Worm (Caenorhabditis elegans) whole organism, young adult: ENCODE results near the gene unc-43.
A peak's percentile ranks its signal among the peaks of the same experiment; 100 is the strongest.

Experiments
- B0261.1 ChIP-seq: sonication (generic microtip); optimal IDR thresholded peaks from 2 replicates; lab custom pipeline; 2016; ENCODE audit warnings: mild to moderate bottlenecking, missing genetic modification characterization, moderate library complexity, missing compliant biosample characterization
- C17E4.6 ChIP-seq: fragments of 200-800 bp; sonication (Bioruptor generic); IDR thresholded peaks from 2 replicates; pipeline ENCODE4 v1.3.6; 2022; ENCODE audit warnings: missing genetic modification reagents, missing genetic modification characterization, missing compliant biosample characterization
- D2030.7 ChIP-seq: fragments of 200-800 bp; sonication (Bioruptor generic); IDR thresholded peaks from 2 replicates; pipeline ENCODE4 v1.3.6; 2022; ENCODE audit warnings: missing genetic modification reagents, missing genetic modification characterization, missing compliant biosample characterization
- F49E8.2 ChIP-seq: sonication (generic microtip); optimal IDR thresholded peaks from 3 replicates; lab custom pipeline; 2017; ENCODE audit warnings: missing genetic modification characterization, mild to moderate bottlenecking, missing compliant biosample characterization, antibody characterized with exemption, moderate library complexity; ENCODE audit not compliant: insufficient read depth
- F57C9.4 ChIP-seq: sonication (generic microtip); optimal IDR thresholded peaks from 2 replicates; lab custom pipeline; 2017; ENCODE audit warnings: mild to moderate bottlenecking, missing genetic modification characterization, missing compliant biosample characterization
- T26A5.8 ChIP-seq: sonication (generic microtip); optimal IDR thresholded peaks from 2 replicates; lab custom pipeline; 2016; ENCODE audit warnings: missing genetic modification characterization, missing compliant biosample characterization
- Y95B8A.8 ChIP-seq: fragments of 200-800 bp; sonication (Bioruptor generic); IDR thresholded peaks from 2 replicates; pipeline ENCODE4 v1.3.6; 2022; ENCODE audit warnings: missing genetic modification reagents, missing genetic modification characterization, missing compliant biosample characterization
- ZK185.1 ChIP-seq: sonication (generic microtip); optimal IDR thresholded peaks from 2 replicates; lab custom pipeline; 2016; ENCODE audit warnings: mild to moderate bottlenecking, missing genetic modification characterization, missing compliant biosample characterization; ENCODE audit not compliant: poor library complexity, severe bottlenecking
- atf-7 ChIP-seq: sonication (generic microtip); optimal IDR thresholded peaks from 2 replicates; lab custom pipeline; 2017; ENCODE audit warnings: mild to moderate bottlenecking, missing genetic modification characterization, missing compliant biosample characterization
- ccch-3 ChIP-seq: fragments of 200-800 bp; sonication (Bioruptor generic); optimal IDR thresholded peaks from 2 replicates; lab custom pipeline; 2018; ENCODE audit warnings: mild to moderate bottlenecking, missing genetic modification characterization, missing compliant biosample characterization
- ceh-100 ChIP-seq: fragments of 200-800 bp; sonication (Bioruptor generic); IDR thresholded peaks from 2 replicates; pipeline ENCODE4 v1.3.6; 2022; ENCODE audit warnings: missing genetic modification reagents, missing genetic modification characterization, missing compliant biosample characterization
- ceh-58 ChIP-seq: fragments of 200-800 bp; sonication (Bioruptor generic); IDR thresholded peaks from 2 replicates; pipeline ENCODE4 v1.3.6; 2022; ENCODE audit warnings: missing genetic modification characterization, missing compliant biosample characterization
- ceh-79 ChIP-seq: sonication (generic microtip); optimal IDR thresholded peaks from 2 replicates; lab custom pipeline; 2017; ENCODE audit warnings: mild to moderate bottlenecking, missing genetic modification characterization, missing compliant biosample characterization
- die-1 ChIP-seq: sonication (generic microtip); optimal IDR thresholded peaks from 2 replicates; lab custom pipeline; 2016; ENCODE audit warnings: missing genotype, mild to moderate bottlenecking, missing genetic modification characterization, missing compliant biosample characterization
- fkh-3 ChIP-seq: sonication (generic microtip); optimal IDR thresholded peaks from 2 replicates; lab custom pipeline; 2016; ENCODE audit warnings: mild to moderate bottlenecking, missing genetic modification characterization, missing compliant biosample characterization
- him-1 ChIP-seq: sonication (generic microtip); optimal IDR thresholded peaks from 2 replicates; lab custom pipeline; 2016; ENCODE audit warnings: missing genotype, missing genetic modification reagents, missing genetic modification characterization, missing compliant biosample characterization
- hsf-1 ChIP-seq: fragments of 200-800 bp; sonication (Bioruptor generic); IDR thresholded peaks from 2 replicates; pipeline ENCODE4 v1.3.6; 2022; ENCODE audit warnings: missing genetic modification reagents, missing genetic modification characterization, missing compliant biosample characterization
- lin-26 ChIP-seq: fragments of 200-800 bp; sonication (Bioruptor generic); IDR thresholded peaks from 2 replicates; pipeline ENCODE4 v1.3.6; 2022; ENCODE audit warnings: missing genetic modification reagents, missing genetic modification characterization, missing compliant biosample characterization
- lin-54 ChIP-seq: fragments of 200-800 bp; sonication (Bioruptor generic); optimal IDR thresholded peaks from 2 replicates; lab custom pipeline; 2018; ENCODE audit warnings: mild to moderate bottlenecking, missing genetic modification characterization, missing compliant biosample characterization
- lsy-27 ChIP-seq: sonication (generic microtip); optimal IDR thresholded peaks from 2 replicates; lab custom pipeline; 2017; ENCODE audit warnings: missing genetic modification characterization, mild to moderate bottlenecking, missing compliant biosample characterization, antibody characterized with exemption, missing genotype, borderline replicate concordance; ENCODE audit not compliant: insufficient read depth
- madf-3 ChIP-seq: fragments of 200-800 bp; sonication (Bioruptor generic); IDR thresholded peaks from 2 replicates; pipeline ENCODE4 v1.3.6; 2022; ENCODE audit warnings: missing genetic modification reagents, missing genetic modification characterization, missing compliant biosample characterization
- mel-28 ChIP-seq: sonication (generic microtip); optimal IDR thresholded peaks from 2 replicates; lab custom pipeline; 2016; ENCODE audit warnings: borderline replicate concordance, mild to moderate bottlenecking, missing genetic modification characterization, missing compliant biosample characterization
- mes-4 ChIP-seq: sonication (generic microtip); optimal IDR thresholded peaks from 2 replicates; lab custom pipeline; 2016; ENCODE audit warnings: missing genotype, missing genetic modification characterization, missing compliant biosample characterization
- mxl-1 ChIP-seq: sonication (generic microtip); optimal IDR thresholded peaks from 2 replicates; lab custom pipeline; 2016; ENCODE audit warnings: missing genetic modification characterization, missing compliant biosample characterization
- nfya-2 ChIP-seq: fragments of 200-800 bp; sonication (Bioruptor generic); IDR thresholded peaks from 2 replicates; pipeline ENCODE4 v1.3.6; 2022; ENCODE audit warnings: missing genetic modification reagents, missing genetic modification characterization, missing compliant biosample characterization
- nhr-90 ChIP-seq: sonication (generic microtip); optimal IDR thresholded peaks from 2 replicates; lab custom pipeline; 2016; ENCODE audit warnings: missing genotype, mild to moderate bottlenecking, missing genetic modification characterization, missing compliant biosample characterization
- pbrm-1 ChIP-seq: fragments of 200-800 bp; sonication (Bioruptor generic); IDR thresholded peaks from 2 replicates; pipeline ENCODE4 v1.3.6; 2022; ENCODE audit warnings: missing genetic modification reagents, missing genetic modification characterization, missing compliant biosample characterization
- rec-8 ChIP-seq, 2 experiments: sonication (generic microtip); optimal IDR thresholded peaks; 2 replicates each; lab custom pipeline; 2016; ENCODE audit warnings: mild to moderate bottlenecking in 2 of 2, missing genetic modification characterization in 2 of 2, missing genetic modification reagents in 2 of 2, missing genotype in 2 of 2, missing biosample characterization in 1 of 2, missing compliant biosample characterization in 1 of 2, moderate library complexity in 1 of 2
- rpc-1 ChIP-seq, 2 experiments: fragments of 150-350 bp in 1 of 2; sonication (generic microtip) in 1 of 2; optimal IDR thresholded peaks; 2 replicates each; lab custom pipeline; 2014 to 2018; ENCODE audit warnings: missing biosample characterization in 1 of 2, missing genetic modification characterization in 1 of 2, missing genetic modification reagents in 1 of 2, missing genotype in 1 of 2
- snpc-1.1 ChIP-seq: sonication (generic microtip); optimal IDR thresholded peaks from 2 replicates; lab custom pipeline; 2017; ENCODE audit warnings: missing genetic modification characterization, mild to moderate bottlenecking, missing compliant biosample characterization, antibody characterized with exemption, moderate library complexity, missing genotype, missing genetic modification reagents; ENCODE audit not compliant: insufficient read depth
- sptf-2 ChIP-seq: fragments of 200-800 bp; sonication (Bioruptor generic); optimal IDR thresholded peaks from 2 replicates; lab custom pipeline; 2018; ENCODE audit warnings: mild to moderate bottlenecking, missing genetic modification characterization, missing compliant biosample characterization
- tbp1 ChIP-seq: fragments of 200-800 bp; sonication (Bioruptor generic); optimal IDR thresholded peaks from 2 replicates; lab custom pipeline; 2018; ENCODE audit warnings: mild to moderate bottlenecking, missing genetic modification characterization, missing compliant biosample characterization
- tbx-9 ChIP-seq: sonication (generic microtip); optimal IDR thresholded peaks from 2 replicates; lab custom pipeline; 2016; ENCODE audit warnings: borderline replicate concordance, missing genetic modification characterization, inconsistent platforms, missing compliant biosample characterization
- zfh-2 ChIP-seq: fragments of 200-800 bp; sonication (Bioruptor generic); conservative IDR thresholded peaks from 2 replicates; pipeline ENCODE4 v1.3.6; 2022; ENCODE audit warnings: missing genetic modification reagents, missing genetic modification characterization, missing compliant biosample characterization
- zim-3 ChIP-seq: sonication (generic microtip); optimal IDR thresholded peaks from 2 replicates; lab custom pipeline; 2017; ENCODE audit warnings: mild to moderate bottlenecking, missing genetic modification characterization, moderate library complexity, missing compliant biosample characterization
- ztf-18 ChIP-seq: sonication (generic microtip); optimal IDR thresholded peaks from 2 replicates; lab custom pipeline; 2016; ENCODE audit warnings: missing genotype, mild to moderate bottlenecking, missing genetic modification characterization, missing compliant biosample characterization
- ztf-26 ChIP-seq: sonication (generic microtip); optimal IDR thresholded peaks from 2 replicates; lab custom pipeline; 2017; ENCODE audit warnings: missing genetic modification characterization, missing compliant biosample characterization
- ztf-3 ChIP-seq: fragments of 200-800 bp; sonication (Bioruptor generic); optimal IDR thresholded peaks from 2 replicates; lab custom pipeline; 2018; ENCODE audit warnings: mild to moderate bottlenecking, missing genetic modification characterization, missing compliant biosample characterization

unc-43 gene

DNA sequence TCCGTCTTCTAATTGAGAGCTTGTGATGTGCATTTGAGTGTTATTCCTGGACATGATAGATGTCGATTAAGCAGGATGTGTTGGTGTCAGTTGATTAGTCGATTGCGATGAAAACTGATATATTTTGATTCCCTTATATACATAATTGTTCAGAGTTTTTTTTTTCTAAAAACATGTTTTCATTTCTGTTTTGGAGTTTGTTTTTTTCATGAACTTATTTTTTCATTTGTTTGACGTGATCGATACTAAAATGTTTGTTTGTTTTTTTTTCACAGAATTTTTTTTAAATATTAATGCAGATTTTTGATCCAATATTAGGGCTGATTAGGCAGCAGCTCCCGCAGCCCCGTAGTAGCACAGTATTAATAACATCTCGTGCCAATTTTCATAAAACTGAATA, 31.8 kb downstream of the unc-43 start, which contains the start of gene R09E10.2:
TSS of gene R09E10.2 (minus strand) at position 101 of the 400 bp plus-strand sequence.
- TF ChIP-seq lin-54 (GFP tag; lab: Kevin White, UChicago): no peak
- TF ChIP-seq C17E4.6 (GFP tag; lab: Robert Waterston, UW): no peak
- no peak for TF ChIP-seq madf-3 (GFP tag; lab: Robert Waterston, UW)
- no peak for TF ChIP-seq mes-4 (tag; lab: Kevin White, UChicago)
- no peak for TF ChIP-seq rec-8 (tag; optimal IDR thresholded peaks at IDR 0.05; lab: Kevin White, UChicago)
- no peak for TF ChIP-seq hsf-1
- no peak for TF ChIP-seq T26A5.8 (tag; lab: Kevin White, UChicago)
- no peak for TF ChIP-seq tbx-9 (tag; lab: Kevin White, UChicago)
- no peak for TF ChIP-seq ceh-79 (tag; lab: Kevin White, UChicago)

DNA sequence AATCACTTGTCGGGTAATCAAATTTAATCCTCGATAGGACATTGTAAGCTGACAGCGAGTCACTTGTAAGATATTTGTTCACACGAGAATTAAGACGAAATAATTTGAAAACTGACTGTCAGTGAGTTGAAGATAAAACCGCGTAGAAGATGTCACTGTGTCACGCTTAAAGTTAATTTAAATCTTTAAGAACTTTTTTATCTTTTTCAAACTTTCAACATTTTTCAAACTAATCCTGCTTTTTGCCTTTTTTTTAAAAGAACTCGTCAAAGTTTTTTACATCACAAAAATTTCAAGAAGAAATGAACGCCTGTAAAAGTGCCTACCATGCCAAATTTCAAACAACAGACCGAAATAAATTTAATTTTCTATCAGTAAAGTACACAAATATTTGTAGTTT, 36.5 kb downstream of the unc-43 start, which contains the start of gene acs-18:
TSS of gene acs-18 (minus strand) at position 101 of the 400 bp plus-strand sequence.
- TF ChIP-seq zim-3 (no peak), ccch-3 (no peak), F57C9.4 (tag; lab: Kevin White, UChicago) (no peak), sptf-2 (GFP tag; lab: Kevin White, UChicago) (no peak), mel-28 (no peak), ztf-26 (tag; lab: Kevin White, UChicago) (no peak), F49E8.2 (tag; lab: Kevin White, UChicago) (no peak), ztf-3 (GFP tag; lab: Kevin White, UChicago) (no peak), lsy-27 (no peak), nfya-2 (GFP tag; lab: Robert Waterston, UW) (no peak), zfh-2 (GFP tag; lab: Robert Waterston, UW) (no peak)

DNA sequence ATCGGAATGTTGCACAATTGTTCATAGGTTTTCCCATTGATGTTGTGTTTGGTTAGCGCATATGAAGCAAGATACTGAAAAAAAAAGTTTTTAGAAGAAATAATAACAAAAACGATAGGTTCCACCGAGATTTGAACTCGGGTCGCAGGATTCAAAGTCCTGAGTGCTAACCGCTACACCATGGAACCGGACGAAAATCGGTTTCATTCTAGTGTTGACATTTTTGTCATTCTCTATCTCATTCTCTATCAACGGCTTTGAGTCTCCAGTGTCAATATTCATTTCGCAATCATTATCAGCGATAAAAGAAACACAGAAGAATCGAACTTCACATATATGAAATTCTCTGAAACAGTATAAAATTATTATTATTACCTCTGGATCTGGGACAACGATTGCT, 38.9 kb downstream of the unc-43 start:
- TF ChIP-seq ceh-58 (GFP tag; lab: Robert Waterston, UW) (no peak), lin-26 (GFP tag; lab: Robert Waterston, UW) (peak; percentile 71; the same call in 1 of the 2 replicates), pbrm-1 (GFP tag; lab: Robert Waterston, UW) (peak; percentile 51; the same call in 1 of the 2 replicates), fkh-3 (tag; lab: Kevin White, UChicago) (no peak), mxl-1 (peak; percentile 35), ceh-100 (no peak), tbp1 (peak; percentile 92), rpc-1 (optimal IDR thresholded peaks at IDR 0.05; lab: Kevin White, UChicago) (peak; percentile 73), rpc-1 (tag; optimal IDR thresholded peaks at IDR 0.05; lab: Kevin White, UChicago) (peak; percentile 93), atf-7 (no peak), Y95B8A.8 (0 out of 2 replicates have a peak, but pooled peaks have one; percentile 26), ZK185.1 (peak; percentile 58), F49E8.2 (tag; lab: Kevin White, UChicago) (no peak), him-1 (peak; percentile 68), D2030.7 (GFP tag; lab: Robert Waterston, UW) (0 out of 2 replicates have a peak, but pooled peaks have one; percentile 16), die-1 (tag; lab: Kevin White, UChicago) (peak; percentile 51), snpc-1.1 (peak; percentile 54), nhr-90 (tag; lab: Kevin White, UChicago) (peak; percentile 37), ztf-18 (peak; percentile 8), B0261.1 (tag; lab: Kevin White, UChicago) (peak; percentile 74)
- TF ChIP-seq, all 124 proteins: peak for 14
